Worm (Caenorhabditis elegans): ENCODE results near the gene ceh-99.

ce11 chrII:12491936-12492335 lies 27.8 kb upstream of the ceh-99 start, which contains the start of gene srz-6:
- TF ChIP-seq lin-13 (tag; optimal IDR thresholded peaks at IDR 0.05) (no peak), mep-1 (tag; optimal IDR thresholded peaks at IDR 0.05) (no peak), elt-3 (tag; optimal IDR thresholded peaks at IDR 0.05) (no peak), nhr-237 (tag; optimal IDR thresholded peaks at IDR 0.05) (no peak), ham-2 (GFP tag; optimal IDR thresholded peaks at IDR 0.05) (no peak), pha-4 (tag; optimal IDR thresholded peaks at IDR 0.05) (no peak), ces-1 (GFP tag; optimal IDR thresholded peaks at IDR 0.05) (no peak), snpc-4 (tag; optimal IDR thresholded peaks at IDR 0.05) (no peak), ceh-43 (GFP tag; optimal IDR thresholded peaks at IDR 0.05) (no peak), nhr-12 (tag; optimal IDR thresholded peaks at IDR 0.05) (no peak)
